Worm (Caenorhabditis elegans): ENCODE data around the gene rev-3.

ce11 chrIII:5835163-5835871 is 44.9 kb upstream of the rev-3 start:
- TF ChIP-seq mep-1 (tag; optimal IDR thresholded peaks at IDR 0.05) (peak; percentile 27), R02D3.7 (tag; optimal IDR thresholded peaks at IDR 0.05) (no peak), cey-2 (tag; optimal IDR thresholded peaks at IDR 0.05; ENCODE audit: borderline replicate concordance, insufficient read depth) (no peak), tag-97 (GFP tag; IDR thresholded peaks at IDR 0.05) (no peak), nhr-10 (tag; optimal IDR thresholded peaks at IDR 0.05) (no peak), ztf-11 (tag; optimal IDR thresholded peaks at IDR 0.05) (no peak), nhr-77 (tag; optimal IDR thresholded peaks at IDR 0.05) (peak; percentile 16)

All from whole organism, L4 larva.